Worm (Caenorhabditis elegans) whole organism, late embryonic: ENCODE results near the gene zip-1.
A peak's percentile ranks its signal among the peaks of the same experiment; 100 is the strongest.

Source experiments
- C08G9.2 ChIP-seq: sonication (generic microtip); optimal IDR thresholded peaks from 2 replicates; lab custom pipeline; 2016; ENCODE audit warnings: mild to moderate bottlenecking, missing genetic modification characterization, moderate library complexity, missing compliant biosample characterization
- K02D7.2 ChIP-seq: sonication (generic microtip); optimal IDR thresholded peaks from 2 replicates; lab custom pipeline; 2017; ENCODE audit warnings: mild to moderate bottlenecking, missing genetic modification characterization, missing compliant biosample characterization
- K09A11.1 ChIP-seq: sonication (generic microtip); optimal IDR thresholded peaks from 2 replicates; lab custom pipeline; 2017; ENCODE audit warnings: antibody characterized with exemption, mild to moderate bottlenecking, missing genetic modification characterization, missing compliant biosample characterization; ENCODE audit not compliant: insufficient read depth
- T23F11.4 ChIP-seq: fragments of 200-800 bp; sonication (Bioruptor generic); optimal IDR thresholded peaks from 2 replicates; lab custom pipeline; 2018; ENCODE audit warnings: mild to moderate bottlenecking, missing genetic modification characterization, missing compliant biosample characterization
- Y22D7AL.16 ChIP-seq: sonication (generic microtip); optimal IDR thresholded peaks from 2 replicates; lab custom pipeline; 2016; ENCODE audit warnings: missing genetic modification characterization, missing compliant biosample characterization
- ahr-1 ChIP-seq: sonication (generic microtip); optimal IDR thresholded peaks from 2 replicates; lab custom pipeline; 2016; ENCODE audit warnings: missing genetic modification characterization, missing compliant biosample characterization
- ama-1 ChIP-seq: fragments of 150-350 bp; optimal IDR thresholded peaks from 2 replicates; lab custom pipeline; 2014
- ceh-14 ChIP-seq: sonication (generic microtip); optimal IDR thresholded peaks from 2 replicates; lab custom pipeline; 2016; ENCODE audit warnings: missing genotype, missing genetic modification characterization, missing compliant biosample characterization
- ceh-18 ChIP-seq: sonication (generic microtip); optimal IDR thresholded peaks from 2 replicates; lab custom pipeline; 2016; ENCODE audit warnings: missing genetic modification characterization, missing compliant biosample characterization
- ceh-19 ChIP-seq: fragments of 200-800 bp; sonication (Bioruptor generic); optimal IDR thresholded peaks from 2 replicates; lab custom pipeline; 2018; ENCODE audit warnings: mild to moderate bottlenecking, missing genetic modification characterization, missing compliant biosample characterization
- ceh-2 ChIP-seq: sonication (generic microtip); optimal IDR thresholded peaks from 2 replicates; lab custom pipeline; 2016; ENCODE audit warnings: missing genotype, missing genetic modification characterization, missing compliant biosample characterization
- ceh-22 ChIP-seq: sonication (generic microtip); optimal IDR thresholded peaks from 2 replicates; lab custom pipeline; 2017; ENCODE audit warnings: missing biosample characterization, missing genetic modification characterization
- ceh-24 ChIP-seq: sonication (generic microtip); optimal IDR thresholded peaks from 2 replicates; lab custom pipeline; 2016; ENCODE audit warnings: mild to moderate bottlenecking, missing genetic modification characterization, missing compliant biosample characterization
- ceh-30 ChIP-seq: fragments of 150-350 bp; optimal IDR thresholded peaks from 2 replicates; lab custom pipeline; 2014; ENCODE audit warnings: missing biosample characterization, missing genetic modification characterization
- ceh-31 ChIP-seq: sonication (generic microtip); optimal IDR thresholded peaks from 2 replicates; lab custom pipeline; 2016; ENCODE audit warnings: missing genetic modification characterization, missing compliant biosample characterization
- ceh-34 ChIP-seq: sonication (generic microtip); optimal IDR thresholded peaks from 2 replicates; lab custom pipeline; 2016; ENCODE audit warnings: mild to moderate bottlenecking, missing genetic modification characterization, missing compliant biosample characterization
- ceh-45 ChIP-seq: fragments of 200-800 bp; sonication (Bioruptor generic); IDR thresholded peaks from 2 replicates; pipeline ENCODE4 v1.3.6; 2022; ENCODE audit warnings: missing genetic modification reagents, missing genetic modification characterization, missing compliant biosample characterization
- ceh-6 ChIP-seq: fragments of 200-800 bp; sonication (Bioruptor generic); optimal IDR thresholded peaks from 2 replicates; lab custom pipeline; 2018; ENCODE audit warnings: mild to moderate bottlenecking, missing genetic modification characterization, missing compliant biosample characterization
- ceh-9 ChIP-seq: sonication (generic microtip); optimal IDR thresholded peaks from 2 replicates; lab custom pipeline; 2016; ENCODE audit warnings: mild to moderate bottlenecking, missing genetic modification characterization, inconsistent platforms, missing compliant biosample characterization
- che-1 ChIP-seq: sonication (generic microtip); optimal IDR thresholded peaks from 2 replicates; lab custom pipeline; 2016; ENCODE audit warnings: mild to moderate bottlenecking, missing genetic modification characterization, missing compliant biosample characterization
- dmd-4 ChIP-seq: sonication (generic microtip); optimal IDR thresholded peaks from 2 replicates; lab custom pipeline; 2016; ENCODE audit warnings: borderline replicate concordance, missing genetic modification characterization, missing compliant biosample characterization
- dve-1 ChIP-seq: sonication (generic microtip); optimal IDR thresholded peaks from 2 replicates; lab custom pipeline; 2017; ENCODE audit warnings: antibody characterized with exemption, mild to moderate bottlenecking, missing genetic modification characterization, missing compliant biosample characterization
- elt-2 ChIP-seq: sonication (generic microtip); optimal IDR thresholded peaks from 2 replicates; lab custom pipeline; 2016; ENCODE audit warnings: missing genetic modification reagents, missing genetic modification characterization, missing compliant biosample characterization
- elt-4 ChIP-seq: sonication (generic microtip); optimal IDR thresholded peaks from 2 replicates; lab custom pipeline; 2016; ENCODE audit warnings: missing genetic modification characterization, missing compliant biosample characterization
- eyg-1 ChIP-seq: sonication (generic microtip); optimal IDR thresholded peaks from 2 replicates; lab custom pipeline; 2016; ENCODE audit warnings: missing genotype, missing genetic modification characterization, missing compliant biosample characterization
- fax-1 ChIP-seq: sonication (generic microtip); optimal IDR thresholded peaks from 2 replicates; lab custom pipeline; 2016; ENCODE audit warnings: missing genotype, missing genetic modification characterization, missing compliant biosample characterization
- fkh-10 ChIP-seq: fragments of 150-350 bp; optimal IDR thresholded peaks from 2 replicates; lab custom pipeline; 2014; ENCODE audit warnings: missing biosample characterization, missing genetic modification reagents, missing genetic modification characterization
- gmeb-2 ChIP-seq: sonication (generic microtip); optimal IDR thresholded peaks from 2 replicates; lab custom pipeline; 2016; ENCODE audit warnings: missing genetic modification characterization, inconsistent platforms, missing compliant biosample characterization
- hlh-13 ChIP-seq: fragments of 200-800 bp; sonication (Bioruptor generic); optimal IDR thresholded peaks from 2 replicates; lab custom pipeline; 2018; ENCODE audit warnings: mild to moderate bottlenecking, missing genetic modification characterization, missing compliant biosample characterization
- hlh-15 ChIP-seq: sonication (generic microtip); optimal IDR thresholded peaks from 2 replicates; lab custom pipeline; 2016; ENCODE audit warnings: missing genetic modification characterization, missing compliant biosample characterization
- madf-2 ChIP-seq: sonication (generic microtip); optimal IDR thresholded peaks from 2 replicates; lab custom pipeline; 2017; ENCODE audit warnings: missing genetic modification characterization, missing compliant biosample characterization
- mec-3 ChIP-seq: sonication (generic microtip); optimal IDR thresholded peaks from 2 replicates; lab custom pipeline; 2016; ENCODE audit warnings: borderline replicate concordance, missing genetic modification characterization, missing compliant biosample characterization
- nfya-1 ChIP-seq: sonication (generic microtip); optimal IDR thresholded peaks from 2 replicates; lab custom pipeline; 2017; ENCODE audit warnings: missing genetic modification characterization, mild to moderate bottlenecking, missing compliant biosample characterization, antibody characterized with exemption, moderate library complexity
- nhr-232 ChIP-seq: sonication (generic microtip); optimal IDR thresholded peaks from 2 replicates; lab custom pipeline; 2016; ENCODE audit warnings: missing genetic modification characterization, missing compliant biosample characterization
- npax-4 ChIP-seq: sonication (generic microtip); optimal IDR thresholded peaks from 2 replicates; lab custom pipeline; 2016; ENCODE audit warnings: missing genetic modification characterization, missing compliant biosample characterization
- pha-2 ChIP-seq: sonication (generic microtip); optimal IDR thresholded peaks from 2 replicates; lab custom pipeline; 2017; ENCODE audit warnings: mild to moderate bottlenecking, missing genetic modification characterization, missing compliant biosample characterization
- pros-1 ChIP-seq: fragments of 150-350 bp; optimal IDR thresholded peaks from 2 replicates; lab custom pipeline; 2014; ENCODE audit warnings: missing biosample characterization, missing genetic modification reagents, missing genetic modification characterization
- ref-2 ChIP-seq: sonication (generic microtip); optimal IDR thresholded peaks from 2 replicates; lab custom pipeline; 2016; ENCODE audit warnings: missing genetic modification characterization, missing compliant biosample characterization
- rnt-1 ChIP-seq: sonication (generic microtip); optimal IDR thresholded peaks from 2 replicates; lab custom pipeline; 2016; ENCODE audit warnings: missing genetic modification characterization, missing compliant biosample characterization
- sox-4 ChIP-seq: sonication (generic microtip); optimal IDR thresholded peaks from 2 replicates; lab custom pipeline; 2017; ENCODE audit warnings: mild to moderate bottlenecking, missing genetic modification characterization, inconsistent platforms, missing compliant biosample characterization
- syd-9 ChIP-seq: sonication (generic microtip); optimal IDR thresholded peaks from 2 replicates; lab custom pipeline; 2016; ENCODE audit warnings: mild to moderate bottlenecking, missing genetic modification characterization, moderate library complexity, missing compliant biosample characterization
- tbx-7 ChIP-seq: sonication (generic microtip); optimal IDR thresholded peaks from 2 replicates; lab custom pipeline; 2016; ENCODE audit warnings: missing genotype, missing genetic modification characterization, missing compliant biosample characterization
- ttx-3 ChIP-seq: sonication (generic microtip); optimal IDR thresholded peaks from 2 replicates; lab custom pipeline; 2016; ENCODE audit warnings: missing genetic modification reagents, missing genetic modification characterization, missing compliant biosample characterization
- unc-3 ChIP-seq, 2 experiments: fragments of 200-800 bp in 1 of 2; sonication (Bioruptor generic) in 1 of 2; sonication (generic microtip) in 1 of 2; conservative IDR thresholded peaks in 1 of 2; optimal IDR thresholded peaks in 1 of 2; 2 replicates each; pipeline versions ENCODE4 v1.3.6 to Lab custom; 2016 to 2022; ENCODE audit warnings: missing compliant biosample characterization in 2 of 2, missing genetic modification characterization in 2 of 2, missing genetic modification reagents in 1 of 2
- unc-55 ChIP-seq: sonication (generic microtip); optimal IDR thresholded peaks from 2 replicates; lab custom pipeline; 2017; ENCODE audit warnings: missing biosample characterization, missing genetic modification reagents, missing genetic modification characterization
- ztf-16 ChIP-seq: sonication (generic microtip); optimal IDR thresholded peaks from 2 replicates; lab custom pipeline; 2017; ENCODE audit warnings: missing genetic modification characterization, missing compliant biosample characterization

The zip-1 gene

DNA sequence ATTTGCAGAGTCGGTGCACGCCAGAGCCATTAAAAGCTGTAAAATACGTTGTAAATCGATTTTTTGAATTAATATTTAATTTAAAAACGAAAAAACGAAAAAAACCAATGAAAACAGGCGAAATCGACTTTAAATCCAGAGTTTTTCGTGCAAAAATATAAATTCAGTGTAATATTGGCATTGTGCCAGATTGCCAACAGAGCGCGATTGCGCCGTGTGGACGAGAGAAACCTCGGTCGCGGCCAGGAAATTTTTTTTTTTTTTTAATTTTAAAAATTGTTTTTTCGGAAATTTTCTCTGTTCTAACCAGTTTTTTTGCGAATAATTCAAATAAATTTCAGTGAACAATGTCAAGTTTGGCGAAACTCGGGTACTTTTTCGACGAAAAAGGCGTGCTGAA, 17.8 kb downstream of the zip-1 start, which contains the start of the genes pph-4.1 and Y75B8A.31 (continued):
- no peak for TF ChIP-seq che-1 (tag; lab: Kevin White, UChicago)
- no peak for TF ChIP-seq nhr-232 (tag; lab: Kevin White, UChicago)
- peak; percentile 16 for TF ChIP-seq pha-2 (tag; lab: Kevin White, UChicago)
- peak; percentile 65 for TF ChIP-seq ref-2
- peak; percentile 92 for TF ChIP-seq ceh-2
- TF ChIP-seq ceh-31 (tag; lab: Kevin White, UChicago) = peak; percentile 95
- peak; percentile 24 for TF ChIP-seq ztf-16 (tag; lab: Kevin White, UChicago)
- no peak for TF ChIP-seq unc-55 (GFP tag; lab: Kevin White, UChicago)
- no peak for TF ChIP-seq hlh-15 (tag; lab: Kevin White, UChicago)
- no peak for TF ChIP-seq K09A11.1 (tag; lab: Kevin White, UChicago)
- TF ChIP-seq dve-1 (tag; lab: Kevin White, UChicago) = no peak
- no peak for TF ChIP-seq fkh-10 (GFP tag; lab: Kevin White, UChicago)
- TF ChIP-seq sox-4 = no peak
- no peak for TF ChIP-seq ceh-24
- TF ChIP-seq Y22D7AL.16 (tag; lab: Kevin White, UChicago) = no peak
- no peak for TF ChIP-seq T23F11.4 (GFP tag; lab: Kevin White, UChicago)
- no peak for TF ChIP-seq ama-1 (lab: Kevin White, UChicago)
- TF ChIP-seq syd-9 (tag; lab: Kevin White, UChicago) = peak; percentile 34
- TF ChIP-seq K02D7.2 (tag; lab: Kevin White, UChicago) = no peak
- TF ChIP-seq ceh-9 (tag; lab: Kevin White, UChicago) = no peak
- TF ChIP-seq ceh-30 (tag; lab: Kevin White, UChicago) = no peak
- no peak for TF ChIP-seq ceh-22 (tag; lab: Kevin White, UChicago)
- TF ChIP-seq C08G9.2 = peak; percentile 93
- no peak for TF ChIP-seq pros-1 (tag; lab: Kevin White, UChicago)
- peak; percentile 60 for TF ChIP-seq ceh-18 (tag; lab: Kevin White, UChicago)
- peak; percentile 58 for TF ChIP-seq ceh-34
- TF ChIP-seq eyg-1 (tag; lab: Kevin White, UChicago) = peak; percentile 36
- TF ChIP-seq unc-3 (GFP tag; conservative IDR thresholded peaks at IDR 0.05; lab: Robert Waterston, UW) = peak; percentile 35; the same call in 1 of the 2 replicates
- peak; percentile 49 for TF ChIP-seq unc-3 (tag; optimal IDR thresholded peaks at IDR 0.05; lab: Kevin White, UChicago)
- TF ChIP-seq ceh-14 (tag; lab: Kevin White, UChicago) = peak; percentile 71
- no peak for TF ChIP-seq ceh-6
- TF ChIP-seq madf-2 = no peak
- peak; percentile 77 for TF ChIP-seq fax-1 (tag; lab: Kevin White, UChicago)
- peak; percentile 67 for TF ChIP-seq rnt-1 (tag; lab: Kevin White, UChicago)
- no peak for TF ChIP-seq dmd-4
- TF ChIP-seq ceh-45 (GFP tag; lab: Robert Waterston, UW) = no peak
- TF ChIP-seq tbx-7 = peak; percentile 82
- no peak for TF ChIP-seq npax-4
- TF ChIP-seq ttx-3 = peak; percentile 19
- TF ChIP-seq gmeb-2 (tag; lab: Kevin White, UChicago) = no peak
- TF ChIP-seq nfya-1 (tag; lab: Kevin White, UChicago) = peak; percentile 67
- TF ChIP-seq elt-2 (tag; lab: Kevin White, UChicago) = peak; percentile 77
- no peak for TF ChIP-seq ceh-19
- TF ChIP-seq hlh-13 (GFP tag; lab: Kevin White, UChicago) = no peak
- peak; percentile 35 for TF ChIP-seq ahr-1
- TF ChIP-seq mec-3 (tag; lab: Kevin White, UChicago) = peak; percentile 81
- no peak for TF ChIP-seq elt-4
